Worm (Caenorhabditis elegans) whole organism, L4 larva: ENCODE measurements around the gene F28D1.6.

Source experiments
- F10B5.3 ChIP-seq: sonication (generic microtip); optimal IDR thresholded peaks from 2 replicates; lab custom pipeline; 2016; ENCODE audit warnings: mild to moderate bottlenecking, missing genetic modification characterization, missing compliant biosample characterization
- F26F4.8 ChIP-seq: fragments of 200-800 bp; sonication (Bioruptor generic); conservative IDR thresholded peaks from 2 replicates; pipeline ENCODE4 v1.3.6; 2022; ENCODE audit warnings: missing genetic modification characterization, missing compliant biosample characterization
- F44E2.7 ChIP-seq: fragments of 200-800 bp; sonication (Bioruptor generic); IDR thresholded peaks from 2 replicates; pipeline ENCODE4 v2.1.2; 2022; ENCODE audit warnings: missing genetic modification characterization, missing compliant biosample characterization
- F49E8.2 ChIP-seq: sonication (generic microtip); optimal IDR thresholded peaks from 2 replicates; lab custom pipeline; 2016; ENCODE audit warnings: missing compliant biosample characterization, mild to moderate bottlenecking, missing genetic modification characterization, borderline replicate concordance
- T20F7.1 ChIP-seq: fragments of 200-800 bp; sonication (Bioruptor generic); optimal IDR thresholded peaks from 2 replicates; lab custom pipeline; 2018; ENCODE audit warnings: mild to moderate bottlenecking, missing genetic modification characterization, missing compliant biosample characterization
- T26A8.4 ChIP-seq: fragments of 200-800 bp; sonication (Bioruptor generic); IDR thresholded peaks from 2 replicates; pipeline ENCODE4 v1.3.6; 2022; ENCODE audit warnings: missing genetic modification characterization, missing compliant biosample characterization
- Y48G9A.11 ChIP-seq: fragments of 200-800 bp; sonication (Bioruptor generic); IDR thresholded peaks from 2 replicates; pipeline ENCODE4 v1.3.6; 2022; ENCODE audit warnings: missing genetic modification reagents, missing genetic modification characterization, missing compliant biosample characterization
- ceh-62 ChIP-seq: sonication (generic microtip); optimal IDR thresholded peaks from 2 replicates; lab custom pipeline; 2017; ENCODE audit warnings: missing biosample characterization, missing genetic modification characterization
- ces-1 ChIP-seq: fragments of 150-350 bp; sonication (generic microtip); optimal IDR thresholded peaks from 4 replicates; lab custom pipeline; 2014; ENCODE audit warnings: missing biosample characterization, missing genetic modification reagents, missing genetic modification characterization
- dmd-8 ChIP-seq: fragments of 200-800 bp; sonication (Bioruptor generic); IDR thresholded peaks from 2 replicates; pipeline ENCODE4 v1.3.6; 2022; ENCODE audit warnings: missing genetic modification characterization, missing compliant biosample characterization
- dmd-9 ChIP-seq: fragments of 200-800 bp; sonication (Bioruptor generic); IDR thresholded peaks from 2 replicates; pipeline ENCODE4 v1.3.6; 2022; ENCODE audit warnings: missing genetic modification reagents, missing genetic modification characterization, missing compliant biosample characterization
- dpl-1 ChIP-seq: fragments of 150-350 bp; optimal IDR thresholded peaks from 2 replicates; lab custom pipeline; 2014; ENCODE audit warnings: missing biosample characterization, missing genetic modification reagents, missing genetic modification characterization
- fkh-10 ChIP-seq: fragments of 150-350 bp; optimal IDR thresholded peaks from 2 replicates; lab custom pipeline; 2014; ENCODE audit warnings: missing biosample characterization, missing genetic modification reagents, missing genetic modification characterization
- hif-1 ChIP-seq, 2 experiments: sonication (generic microtip); optimal IDR thresholded peaks; 2 replicates each; lab custom pipeline; 2016 to 2017; ENCODE audit warnings: missing compliant biosample characterization in 2 of 2, missing genetic modification characterization in 2 of 2, missing genetic modification reagents in 2 of 2, missing genotype in 2 of 2, mild to moderate bottlenecking in 1 of 2
- hlh-30 ChIP-seq: sonication (generic microtip); optimal IDR thresholded peaks from 2 replicates; lab custom pipeline; 2017; ENCODE audit warnings: antibody characterized with exemption, mild to moderate bottlenecking, missing genetic modification characterization, missing compliant biosample characterization; ENCODE audit not compliant: insufficient read depth
- hmg-1.1 ChIP-seq: fragments of 200-800 bp; sonication (Bioruptor generic); IDR thresholded peaks from 2 replicates; pipeline ENCODE4 v1.3.6; 2022; ENCODE audit warnings: missing genetic modification reagents, missing genetic modification characterization, missing compliant biosample characterization
- lin-1 ChIP-seq: fragments of 200-800 bp; sonication (Bioruptor generic); IDR thresholded peaks from 2 replicates; pipeline ENCODE4 v1.3.6; 2022; ENCODE audit warnings: missing genetic modification reagents, missing genetic modification characterization, missing compliant biosample characterization
- lin-13 ChIP-seq: fragments of 150-350 bp; optimal IDR thresholded peaks from 2 replicates; lab custom pipeline; 2014; ENCODE audit warnings: missing biosample characterization, missing genetic modification reagents, missing genetic modification characterization
- lin-29 ChIP-seq: fragments of 200-800 bp; sonication (Bioruptor generic); IDR thresholded peaks from 2 replicates; pipeline ENCODE4 v1.3.6; 2022; ENCODE audit warnings: missing genetic modification reagents, missing genetic modification characterization, missing compliant biosample characterization
- madf-5 ChIP-seq, 2 experiments: fragments of 200-800 bp; sonication (Bioruptor generic); IDR thresholded peaks; 2 replicates each; pipeline ENCODE4 v1.3.6; 2022; ENCODE audit warnings: missing compliant biosample characterization in 2 of 2, missing genetic modification characterization in 2 of 2
- madf-9 ChIP-seq: fragments of 200-800 bp; sonication (Bioruptor generic); conservative IDR thresholded peaks from 2 replicates; pipeline ENCODE4 v1.3.6; 2022; ENCODE audit warnings: missing genetic modification reagents, missing genetic modification characterization, missing compliant biosample characterization
- mdl-1 ChIP-seq, 2 experiments: fragments of 150-350 bp in 1 of 2; sonication (generic microtip) in 1 of 2; optimal IDR thresholded peaks; 2 replicates each; lab custom pipeline; 2014 to 2017; ENCODE audit warnings: missing biosample characterization in 2 of 2, missing genetic modification characterization in 2 of 2
- mdt-29 ChIP-seq: fragments of 200-800 bp; sonication (Bioruptor generic); IDR thresholded peaks from 2 replicates; pipeline ENCODE4 v1.3.6; 2022; ENCODE audit warnings: missing genetic modification reagents, missing genetic modification characterization, missing compliant biosample characterization
- mxl-2 ChIP-seq: fragments of 200-800 bp; sonication (Bioruptor generic); conservative IDR thresholded peaks from 2 replicates; pipeline ENCODE4 v1.3.6; 2022; ENCODE audit warnings: missing genetic modification reagents, missing genetic modification characterization, missing compliant biosample characterization
- pqm-1 ChIP-seq: sonication (generic microtip); optimal IDR thresholded peaks from 2 replicates; lab custom pipeline; 2017; ENCODE audit warnings: missing biosample characterization, missing genetic modification characterization
- rbr-2 ChIP-seq: sonication (generic microtip); optimal IDR thresholded peaks from 2 replicates; lab custom pipeline; 2016; ENCODE audit warnings: missing genotype, missing genetic modification characterization, missing compliant biosample characterization
- set-16 ChIP-seq: fragments of 200-800 bp; sonication (Bioruptor generic); IDR thresholded peaks from 2 replicates; pipeline ENCODE4 v1.3.6; 2022; ENCODE audit warnings: missing genetic modification reagents, missing genetic modification characterization, missing compliant biosample characterization
- tag-97 ChIP-seq: fragments of 200-800 bp; sonication (Bioruptor generic); IDR thresholded peaks from 2 replicates; pipeline ENCODE4 v1.3.6; 2022; ENCODE audit warnings: missing genetic modification characterization, missing compliant biosample characterization
- tra-1 ChIP-seq: fragments of 200-800 bp; sonication (Bioruptor generic); IDR thresholded peaks from 2 replicates; pipeline ENCODE4 v1.3.6; 2022; ENCODE audit warnings: missing genetic modification reagents, missing genetic modification characterization, missing compliant biosample characterization
- unc-130 ChIP-seq: sonication (generic microtip); optimal IDR thresholded peaks from 2 replicates; lab custom pipeline; 2016; ENCODE audit warnings: missing genetic modification reagents, missing genetic modification characterization, missing compliant biosample characterization
- unc-62 ChIP-seq, 3 experiments: fragments of 150-350 bp in 1 of 3; sonication (generic microtip); optimal IDR thresholded peaks in 2 of 3; peaks in 1 of 3; 1 replicate in 1 of 3; 2 replicates in 2 of 3; lab custom pipeline; 2014 to 2017; ENCODE audit warnings: missing biosample characterization in 3 of 3, missing genetic modification characterization in 3 of 3, missing genetic modification reagents in 3 of 3, missing genotype in 1 of 3
- ztf-7 ChIP-seq: fragments of 150-350 bp; optimal IDR thresholded peaks from 2 replicates; lab custom pipeline; 2014; ENCODE audit warnings: missing biosample characterization, missing genetic modification characterization

The F28D1.6 gene

DNA sequence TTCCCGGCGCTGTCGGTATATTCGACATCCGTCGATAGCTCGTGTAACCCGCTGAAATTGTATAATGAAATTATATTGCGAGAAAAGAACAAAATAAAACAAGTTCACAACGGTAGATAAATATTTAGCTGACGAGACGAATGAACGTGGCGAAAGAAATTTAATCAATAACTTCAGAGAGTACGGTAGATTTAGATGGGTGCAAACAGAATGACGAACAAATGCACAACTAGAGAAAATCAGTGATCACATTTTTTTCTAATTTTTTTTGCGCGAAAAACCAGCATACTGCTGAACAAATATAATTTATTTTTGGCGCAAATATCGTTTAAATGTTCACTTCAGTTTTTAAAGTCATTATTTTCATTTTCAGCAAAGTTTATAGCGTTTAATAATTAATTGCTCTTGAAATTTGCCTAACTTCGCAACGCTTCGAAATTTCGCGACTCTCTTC lies 24.2 kb downstream of the F28D1.6 start, which contains the start of gene sec-24.2:
Gene sec-24.2 (minus strand): TSS at position 51 of the 454 bp plus-strand sequence.
- TF ChIP-seq unc-130 (peak; percentile 1), lin-13 (GFP tag; lab: Kevin White, UChicago) (no peak), tra-1 (no peak), madf-9 (GFP tag; lab: Robert Waterston, UW) (no peak)

DNA sequence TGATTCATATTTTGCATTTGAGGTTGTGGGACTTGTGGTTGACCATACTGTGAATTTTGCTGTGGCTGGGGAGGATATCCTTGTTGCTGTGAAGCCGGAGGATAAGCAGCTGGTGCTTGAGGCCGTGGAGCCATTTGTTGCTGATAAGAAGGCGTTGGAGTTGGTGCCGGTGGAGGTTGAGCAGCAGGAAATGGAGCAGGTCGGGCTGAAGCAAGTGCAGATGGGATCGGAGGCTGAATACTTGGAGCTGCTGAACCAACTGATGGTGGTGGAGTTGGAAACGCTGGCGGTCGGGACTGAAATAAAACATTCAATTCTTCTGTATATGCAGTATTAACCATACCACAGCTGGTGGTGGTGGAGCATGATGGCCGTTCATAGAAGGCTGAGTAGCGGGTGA lies 25.0 kb downstream of the F28D1.6 start:
- TF ChIP-seq T20F7.1 (no peak), F44E2.7 (GFP tag; lab: Robert Waterston, UW) (no peak), dmd-9 (GFP tag; lab: Robert Waterston, UW) (no peak), madf-5 (GFP tag; IDR thresholded peaks at IDR 0.05; lab: Robert Waterston, UW) (0 out of 4 replicates have a peak, but pooled peaks of 1 of the 2 experiments have one; percentile 3), Y48G9A.11 (GFP tag; lab: Robert Waterston, UW) (no peak), set-16 (peak; percentile 71), F26F4.8 (GFP tag; lab: Robert Waterston, UW) (no peak), mxl-2 (GFP tag; lab: Robert Waterston, UW) (no peak), pqm-1 (tag; lab: Kevin White, UChicago) (no peak)

- TF ChIP-seq lin-13 (GFP tag; lab: Kevin White, UChicago) (no peak), fkh-10 (GFP tag; lab: Kevin White, UChicago) (peak; percentile 62), unc-62 (GFP tag; optimal IDR thresholded peaks at IDR 0.05 in 1 of 2; lab: Kevin White, UChicago) (peak in 1 of 2 experiments; percentile 56), unc-62 (tag; optimal IDR thresholded peaks at IDR 0.05; lab: Kevin White, UChicago) (no peak)
- TF ChIP-seq, all 104 proteins: peak for 2
These were observed 34.7 kb downstream of the F28D1.6 start for ce11 chrIV:12350235-12350634.

- no peak for TF ChIP-seq ztf-7 (tag; lab: Kevin White, UChicago)
- no peak for TF ChIP-seq F10B5.3 (tag; lab: Kevin White, UChicago)
- no peak for TF ChIP-seq T26A8.4
- TF ChIP-seq madf-9 (GFP tag; lab: Robert Waterston, UW) = no peak
These were observed 35.3 kb downstream of the F28D1.6 start, which contains the start of gene best-22 for ce11 chrIV:12349639-12350038. Gene best-22, plus strand, starts transcription at chrIV:12349939.

ce11 chrIV:12340885-12341284 lies 44.1 kb downstream of the F28D1.6 start:
- TF ChIP-seq F49E8.2 (tag; lab: Kevin White, UChicago) = no peak
- peak in 1 of 2 experiments; percentile 91 for TF ChIP-seq unc-62 (GFP tag; optimal IDR thresholded peaks at IDR 0.05 in 1 of 2; lab: Kevin White, UChicago)
- no peak for TF ChIP-seq unc-62 (tag; optimal IDR thresholded peaks at IDR 0.05; lab: Kevin White, UChicago)
- TF ChIP-seq, all 104 proteins: peak for 1

DNA sequence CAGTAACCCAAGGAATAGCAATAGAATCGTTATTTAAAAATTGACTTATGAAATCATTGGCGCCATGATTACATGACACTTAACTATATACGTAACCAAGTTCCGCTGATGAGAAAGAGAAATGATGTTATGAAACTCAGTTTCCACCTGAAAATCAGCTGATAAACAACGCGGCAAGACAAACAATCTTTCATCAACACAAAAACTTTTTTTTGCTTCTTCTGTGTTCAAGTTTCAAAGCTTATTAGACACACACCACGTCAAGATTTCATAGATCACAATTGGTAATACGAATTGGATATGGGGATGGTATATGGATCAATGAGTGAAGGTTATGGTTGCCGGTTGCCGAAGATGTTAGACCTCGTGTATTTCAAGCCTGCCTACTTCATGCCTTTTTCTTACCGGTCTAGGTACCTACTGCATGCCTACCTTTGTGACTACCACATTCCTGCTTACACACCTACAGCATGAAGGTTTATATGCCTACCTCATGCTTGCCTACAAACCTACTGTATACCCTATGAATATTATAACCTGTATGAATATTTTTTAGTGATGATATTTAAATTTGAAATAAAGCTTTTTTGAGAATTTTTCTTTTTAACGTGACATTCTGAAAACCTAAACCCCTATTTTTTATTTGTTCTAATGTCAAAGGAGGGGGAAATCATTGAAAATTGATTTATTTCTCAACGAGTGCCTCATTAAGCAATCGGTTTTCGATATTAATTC lies 47.9 kb downstream of the F28D1.6 start, which contains the start of the genes F19B6.10 and wht-5:
Gene F19B6.10 (plus strand): TSS at position 301 of the 735 bp plus-strand sequence.
Gene wht-5 (plus strand): TSS at position 685 of the 735 bp plus-strand sequence.
- TF ChIP-seq dmd-8 (no peak), dpl-1 (GFP tag; lab: Kevin White, UChicago) (no peak), mdt-29 (GFP tag; lab: Robert Waterston, UW) (no peak)

DNA sequence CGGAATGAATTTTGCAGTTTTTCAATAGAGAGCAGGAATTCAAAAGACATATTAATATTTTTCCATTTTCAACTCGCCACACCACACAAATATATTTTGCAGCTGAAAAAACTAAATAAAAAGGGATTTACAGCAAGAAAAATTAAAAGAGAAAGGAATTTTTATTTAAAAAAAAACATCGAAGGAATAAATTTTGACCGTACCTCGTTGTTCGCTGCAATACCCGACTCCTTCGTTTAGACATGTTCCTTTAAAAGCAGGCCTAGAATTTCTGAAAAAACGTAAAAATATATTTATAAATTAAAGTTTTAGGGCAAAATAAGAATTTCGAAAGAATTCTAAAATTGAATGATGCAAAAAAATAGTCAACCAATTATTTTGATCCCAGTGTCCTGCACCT lies 49.2 kb downstream of the F28D1.6 start, which contains the start of gene F19B6.1:
Gene F19B6.1 (minus strand): TSS at position 278 of the 400 bp plus-strand sequence.
- TF ChIP-seq dpl-1 (GFP tag; lab: Kevin White, UChicago) (no peak), ces-1 (no peak)

DNA sequence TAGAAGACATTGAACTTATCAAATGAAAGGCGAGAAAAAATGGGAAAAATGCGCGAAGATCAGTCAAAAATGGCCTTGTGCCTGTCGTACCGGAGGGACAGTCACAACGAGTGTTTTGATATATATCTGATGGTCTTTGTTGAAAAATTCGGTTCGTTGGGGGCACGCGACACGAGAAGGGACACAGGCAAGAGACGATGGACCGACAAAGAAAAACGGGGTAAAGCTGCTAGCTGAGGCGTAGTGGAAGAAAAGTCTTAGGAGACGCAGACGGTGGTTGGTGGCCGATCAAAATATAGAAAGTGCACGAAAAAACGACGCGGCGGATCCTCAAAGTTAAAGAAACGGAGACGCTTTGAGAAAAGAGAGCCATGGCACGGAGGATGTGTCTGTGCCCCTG lies 49.7 kb downstream of the F28D1.6 start:
- peak in 1 of 2 experiments; percentile 68 for TF ChIP-seq unc-62 (GFP tag; optimal IDR thresholded peaks at IDR 0.05 in 1 of 2; lab: Kevin White, UChicago)
- no peak for TF ChIP-seq unc-62 (tag; optimal IDR thresholded peaks at IDR 0.05; lab: Kevin White, UChicago)
- no peak for TF ChIP-seq tag-97 (GFP tag; lab: Robert Waterston, UW)
- TF ChIP-seq lin-29 (GFP tag; lab: Robert Waterston, UW) = no peak
- peak in 1 of 2 experiments; percentile 26 for TF ChIP-seq mdl-1 (tag; optimal IDR thresholded peaks at IDR 0.05; lab: Kevin White, UChicago)
- no peak for TF ChIP-seq ceh-62
- TF ChIP-seq lin-1 = no peak
- peak; percentile 63 for TF ChIP-seq hlh-30 (tag; lab: Kevin White, UChicago)
- TF ChIP-seq dmd-9 (GFP tag; lab: Robert Waterston, UW) = 0 out of 2 replicates have a peak, but pooled peaks have one; percentile 10
- peak; percentile 54; the same call in 1 of the 2 replicates for TF ChIP-seq hmg-1.1
- peak; percentile 10 for TF ChIP-seq rbr-2 (tag; lab: Kevin White, UChicago)
- peak in 1 of 2 experiments; percentile 28 for TF ChIP-seq hif-1 (tag; optimal IDR thresholded peaks at IDR 0.05; lab: Kevin White, UChicago)
- no peak for TF ChIP-seq lin-13 (GFP tag; lab: Kevin White, UChicago)
